Fruit fly (Drosophila melanogaster) Kc167 (cell line): ENCODE results near the gene HBS1.

ENCODE experiments used
- Myc ChIP-seq: fragments of >200 bp; optimal IDR thresholded peaks from 2 replicates; lab custom pipeline; 2017; ENCODE audit warnings: missing external identifiers
- Sin3A ChIP-seq: fragments of >200 bp; optimal IDR thresholded peaks from 2 replicates; lab custom pipeline; 2018; ENCODE audit warnings: missing external identifiers
- h ChIP-seq: fragments of >200 bp; optimal IDR thresholded peaks from 3 replicates; lab custom pipeline; 2018; ENCODE audit warnings: missing external identifiers
- insv ChIP-seq: fragments of >200 bp; optimal IDR thresholded peaks from 3 replicates; lab custom pipeline; 2018; ENCODE audit warnings: missing external identifiers
- psq ChIP-seq: fragments of >200 bp; optimal IDR thresholded peaks from 2 replicates; lab custom pipeline; 2017; ENCODE audit warnings: missing external identifiers
- ttk ChIP-seq: sonication (Bioruptor generic); optimal IDR thresholded peaks from 2 replicates; lab custom pipeline; 2017; ENCODE audit warnings: missing external identifiers

HBS1 gene

dm6 chr3L:1861400-1861793, 3.6 kb downstream of the HBS1 start:
- no peak for TF ChIP-seq Sin3A (lab: Kevin White, UChicago)
- no peak for TF ChIP-seq ttk (lab: Kevin White, UChicago)
- TF ChIP-seq h (lab: Kevin White, UChicago), result no peak
- TF ChIP-seq insv (lab: Kevin White, UChicago), result no peak
- TF ChIP-seq psq (lab: Kevin White, UChicago), result no peak
- no peak for TF ChIP-seq Myc

- TF ChIP-seq ttk (lab: Kevin White, UChicago) (peak; percentile 17), psq (lab: Kevin White, UChicago) (no peak)
Observed at dm6 chr3L:1860749-1861148, 4.3 kb downstream of the HBS1 start.

dm6 chr3L:1859563-1859962, 5.5 kb downstream of the HBS1 start:
- TF ChIP-seq psq (lab: Kevin White, UChicago), result no peak

dm6 chr3L:1856467-1857350, 8.3 kb downstream of the HBS1 start, which contains the start of gene CG12024:
Gene CG12024 (plus strand): TSS chr3L:1857165.
- TF ChIP-seq h (lab: Kevin White, UChicago) (no peak), psq (lab: Kevin White, UChicago) (no peak), Myc (no peak), Sin3A (lab: Kevin White, UChicago) (no peak), ttk (lab: Kevin White, UChicago) (no peak), insv (lab: Kevin White, UChicago) (no peak)

- TF ChIP-seq Sin3A (lab: Kevin White, UChicago) (no peak), psq (lab: Kevin White, UChicago) (no peak), ttk (lab: Kevin White, UChicago) (no peak), Myc (no peak), h (lab: Kevin White, UChicago) (no peak), insv (lab: Kevin White, UChicago) (no peak)
Observed at dm6 chr3L:1855491-1855890, 9.5 kb downstream of the HBS1 start, which contains the start of gene CNMa. Gene CNMa (minus strand): TSS chr3L:1855591.

dm6 chr3L:1853277-1853676, 11.8 kb downstream of the HBS1 start:
- TF ChIP-seq h (lab: Kevin White, UChicago) (no peak), psq (lab: Kevin White, UChicago) (no peak), Myc (no peak), insv (lab: Kevin White, UChicago) (no peak), ttk (lab: Kevin White, UChicago) (no peak), Sin3A (lab: Kevin White, UChicago) (no peak)

- TF ChIP-seq ttk (lab: Kevin White, UChicago), result no peak
- TF ChIP-seq Sin3A (lab: Kevin White, UChicago), result no peak
- no peak for TF ChIP-seq psq (lab: Kevin White, UChicago)
- TF ChIP-seq insv (lab: Kevin White, UChicago), result no peak
- no peak for TF ChIP-seq Myc
- TF ChIP-seq h (lab: Kevin White, UChicago), result no peak
Observed at dm6 chr3L:1850498-1850897, 14.5 kb downstream of the HBS1 start.

- TF ChIP-seq ttk (lab: Kevin White, UChicago) (no peak), psq (lab: Kevin White, UChicago) (no peak), h (lab: Kevin White, UChicago) (no peak), Myc (no peak), Sin3A (lab: Kevin White, UChicago) (no peak)
Observed at dm6 chr3L:1844600-1844999, 20.4 kb downstream of the HBS1 start.

dm6 chr3L:1841984-1842383, 23.1 kb downstream of the HBS1 start, which contains the start of gene Cpr62Bc:
Gene Cpr62Bc (minus strand): TSS chr3L:1842084.
- TF ChIP-seq Sin3A (lab: Kevin White, UChicago), result no peak

dm6 chr3L:1835064-1835463, 30.0 kb downstream of the HBS1 start, which contains the start of gene Cpr62Bb:
Gene Cpr62Bb (minus strand): TSS chr3L:1835164.
- no peak for TF ChIP-seq Myc

- no peak for TF ChIP-seq psq (lab: Kevin White, UChicago)
- no peak for TF ChIP-seq insv (lab: Kevin White, UChicago)
- no peak for TF ChIP-seq ttk (lab: Kevin White, UChicago)
- no peak for TF ChIP-seq Sin3A (lab: Kevin White, UChicago)
Observed at dm6 chr3L:1831753-1832268, 33.2 kb downstream of the HBS1 start, which contains the start of gene Cpr62Ba. Gene Cpr62Ba (minus strand): TSS chr3L:1831783.

- TF ChIP-seq psq (lab: Kevin White, UChicago), result no peak
- TF ChIP-seq ttk (lab: Kevin White, UChicago), result no peak
- no peak for TF ChIP-seq Myc
- TF ChIP-seq insv (lab: Kevin White, UChicago), result no peak
- no peak for TF ChIP-seq Sin3A (lab: Kevin White, UChicago)
- TF ChIP-seq h (lab: Kevin White, UChicago), result no peak
Observed at dm6 chr3L:1829539-1829938, 35.5 kb downstream of the HBS1 start.
